Worm (Caenorhabditis elegans) whole organism, L4/young adult: ENCODE data around the gene Y105C5A.1.
"Not testable (repeated sequence)": the region's sequence is repeated elsewhere in the genome, so short reads cannot be mapped to it uniquely, and the experiment has no call there.

Experiments used
- W03F9.2 ChIP-seq: fragments of 150-350 bp; optimal IDR thresholded peaks from 2 replicates; lab custom pipeline; 2014; ENCODE audit warnings: missing biosample characterization, missing genetic modification characterization
- dao-5 ChIP-seq: sonication (generic microtip); optimal IDR thresholded peaks from 2 replicates; lab custom pipeline; 2016; ENCODE audit warnings: missing genotype, missing genetic modification characterization, moderate library complexity, missing compliant biosample characterization

DNA sequence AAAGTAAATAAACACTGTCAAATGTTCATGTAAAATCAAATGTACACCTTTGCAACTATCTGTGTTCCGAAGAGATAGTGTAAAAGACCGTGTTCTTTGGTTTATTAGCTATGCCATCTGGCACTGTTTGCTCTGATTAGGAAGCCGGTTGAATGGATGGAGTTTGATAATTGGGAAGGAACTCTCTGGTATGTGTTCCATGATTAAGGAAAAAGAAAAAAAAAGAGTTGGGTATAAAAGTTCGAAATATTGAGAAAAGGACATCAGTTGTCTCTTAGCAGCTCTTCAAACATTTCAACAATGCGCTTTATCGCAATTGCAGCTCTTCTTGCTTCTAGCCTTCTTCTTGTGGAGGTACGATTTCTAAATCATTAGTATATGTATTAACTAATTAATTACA is 26.2 kb upstream of the Y105C5A.1 start, which contains the start of gene abu-5:
- TF ChIP-seq dao-5, W03F9.2 (tag; lab: Kevin White, UChicago): not testable (repeated sequence)
